Worm (Caenorhabditis elegans) whole organism, L4 larva: ENCODE measurements around the gene T28D6.3.

ENCODE experiments used
- D1046.2 ChIP-seq: fragments of 200-800 bp; sonication (Bioruptor generic); IDR thresholded peaks from 2 replicates; pipeline ENCODE4 v1.3.6; 2022; ENCODE audit warnings: missing genetic modification characterization, missing compliant biosample characterization
- R02D3.7 ChIP-seq: fragments of 150-350 bp; sonication (generic microtip); optimal IDR thresholded peaks from 3 replicates; lab custom pipeline; 2014; ENCODE audit warnings: missing biosample characterization, missing genetic modification characterization
- T26A8.4 ChIP-seq: fragments of 200-800 bp; sonication (Bioruptor generic); IDR thresholded peaks from 2 replicates; pipeline ENCODE4 v1.3.6; 2022; ENCODE audit warnings: missing genetic modification characterization, missing compliant biosample characterization
- ZK337.2 ChIP-seq: fragments of 200-800 bp; sonication (Bioruptor generic); IDR thresholded peaks from 2 replicates; pipeline ENCODE4 v1.3.6; 2022; ENCODE audit warnings: missing genetic modification reagents, missing genetic modification characterization, missing compliant biosample characterization
- aha-1 ChIP-seq: fragments of 150-350 bp; peaks from one replicate; lab custom pipeline; 2014; ENCODE audit warnings: missing biosample characterization, missing genetic modification characterization
- ama-1 ChIP-seq: fragments of 150-350 bp; optimal IDR thresholded peaks from 2 replicates; lab custom pipeline; 2014; ENCODE audit warnings: inconsistent platforms, mixed read lengths
- ceh-20 ChIP-seq: fragments of 200-800 bp; sonication (Bioruptor generic); IDR thresholded peaks from 2 replicates; pipeline ENCODE4 v1.3.6; 2022; ENCODE audit warnings: missing genetic modification reagents, missing genetic modification characterization, missing compliant biosample characterization
- ceh-32 ChIP-seq: sonication (generic microtip); optimal IDR thresholded peaks from 2 replicates; lab custom pipeline; 2016; ENCODE audit warnings: mild to moderate bottlenecking, missing genetic modification characterization, missing compliant biosample characterization; ENCODE audit not compliant: poor library complexity
- ces-1 ChIP-seq: fragments of 150-350 bp; sonication (generic microtip); optimal IDR thresholded peaks from 4 replicates; lab custom pipeline; 2014; ENCODE audit warnings: missing biosample characterization, missing genetic modification reagents, missing genetic modification characterization
- daf-19 ChIP-seq: fragments of 200-800 bp; sonication (Bioruptor generic); conservative IDR thresholded peaks from 2 replicates; pipeline ENCODE4 v1.3.6; 2022; ENCODE audit warnings: missing genetic modification characterization, missing compliant biosample characterization
- daf-8 ChIP-seq: fragments of 200-800 bp; sonication (Bioruptor generic); IDR thresholded peaks from 2 replicates; pipeline ENCODE4 v1.3.6; 2022; ENCODE audit warnings: missing genetic modification characterization, missing compliant biosample characterization
- duxl-1 ChIP-seq: sonication (generic microtip); optimal IDR thresholded peaks from 2 replicates; lab custom pipeline; 2016; ENCODE audit warnings: mild to moderate bottlenecking, missing genetic modification characterization, moderate library complexity, missing compliant biosample characterization; ENCODE audit not compliant: poor library complexity
- egl-43 ChIP-seq: fragments of 200-800 bp; sonication (Bioruptor generic); IDR thresholded peaks from 2 replicates; pipeline ENCODE4 v1.3.6; 2022; ENCODE audit warnings: missing genetic modification reagents, missing genetic modification characterization, missing compliant biosample characterization
- fkh-10 ChIP-seq: fragments of 150-350 bp; optimal IDR thresholded peaks from 2 replicates; lab custom pipeline; 2014; ENCODE audit warnings: missing biosample characterization, missing genetic modification reagents, missing genetic modification characterization
- hlh-11 ChIP-seq: fragments of 200-800 bp; sonication (Bioruptor generic); optimal IDR thresholded peaks from 2 replicates; lab custom pipeline; 2018; ENCODE audit warnings: mild to moderate bottlenecking, missing genetic modification characterization, missing compliant biosample characterization
- hlh-30 ChIP-seq: sonication (generic microtip); optimal IDR thresholded peaks from 2 replicates; lab custom pipeline; 2017; ENCODE audit warnings: antibody characterized with exemption, mild to moderate bottlenecking, missing genetic modification characterization, missing compliant biosample characterization; ENCODE audit not compliant: insufficient read depth
- hmg-1.1 ChIP-seq: fragments of 200-800 bp; sonication (Bioruptor generic); IDR thresholded peaks from 2 replicates; pipeline ENCODE4 v1.3.6; 2022; ENCODE audit warnings: missing genetic modification reagents, missing genetic modification characterization, missing compliant biosample characterization
- lim-7 ChIP-seq: fragments of 200-800 bp; sonication (Bioruptor generic); IDR thresholded peaks from 2 replicates; pipeline ENCODE4 v1.3.6; 2022; ENCODE audit warnings: missing genetic modification characterization, missing compliant biosample characterization
- lsy-2 ChIP-seq, 2 experiments: fragments of 150-350 bp in 1 of 2; sonication (generic microtip) in 1 of 2; optimal IDR thresholded peaks; 2 replicates each; lab custom pipeline; 2014 to 2017; ENCODE audit warnings: missing biosample characterization in 2 of 2, missing genetic modification characterization in 2 of 2
- mep-1 ChIP-seq: fragments of 150-350 bp; sonication (generic microtip); optimal IDR thresholded peaks from 3 replicates; lab custom pipeline; 2014; ENCODE audit warnings: missing biosample characterization, missing genetic modification characterization
- mes-2 ChIP-seq: sonication (generic microtip); optimal IDR thresholded peaks from 2 replicates; lab custom pipeline; 2016; ENCODE audit warnings: missing genotype, mild to moderate bottlenecking, missing genetic modification characterization, missing compliant biosample characterization; ENCODE audit not compliant: poor library complexity, severe bottlenecking
- mxl-3 ChIP-seq: fragments of 200-800 bp; sonication (Bioruptor generic); optimal IDR thresholded peaks from 2 replicates; lab custom pipeline; 2018; ENCODE audit warnings: mild to moderate bottlenecking, missing genetic modification characterization, missing compliant biosample characterization
- nhr-11 ChIP-seq: fragments of 150-350 bp; optimal IDR thresholded peaks from 2 replicates; lab custom pipeline; 2014; ENCODE audit warnings: missing biosample characterization, missing genetic modification characterization
- nhr-111 ChIP-seq: fragments of 200-800 bp; sonication (Bioruptor generic); optimal IDR thresholded peaks from 2 replicates; lab custom pipeline; 2018; ENCODE audit warnings: mild to moderate bottlenecking, missing genetic modification characterization, missing compliant biosample characterization
- nhr-28 ChIP-seq: fragments of 150-350 bp; optimal IDR thresholded peaks from 2 replicates; lab custom pipeline; 2014; ENCODE audit warnings: missing biosample characterization, missing genetic modification characterization
- nhr-41 ChIP-seq: fragments of 200-800 bp; sonication (Bioruptor generic); IDR thresholded peaks from 2 replicates; pipeline ENCODE4 v1.3.6; 2022; ENCODE audit warnings: missing genetic modification reagents, missing genetic modification characterization, missing compliant biosample characterization
- rbr-2 ChIP-seq: sonication (generic microtip); optimal IDR thresholded peaks from 2 replicates; lab custom pipeline; 2016; ENCODE audit warnings: missing genotype, missing genetic modification characterization, missing compliant biosample characterization
- set-16 ChIP-seq: fragments of 200-800 bp; sonication (Bioruptor generic); IDR thresholded peaks from 2 replicates; pipeline ENCODE4 v1.3.6; 2022; ENCODE audit warnings: missing genetic modification reagents, missing genetic modification characterization, missing compliant biosample characterization
- spr-3 ChIP-seq: fragments of 200-800 bp; sonication (Bioruptor generic); optimal IDR thresholded peaks from 2 replicates; lab custom pipeline; 2018; ENCODE audit warnings: mild to moderate bottlenecking, missing genetic modification characterization, missing compliant biosample characterization
- tra-1 ChIP-seq: fragments of 200-800 bp; sonication (Bioruptor generic); IDR thresholded peaks from 2 replicates; pipeline ENCODE4 v1.3.6; 2022; ENCODE audit warnings: missing genetic modification reagents, missing genetic modification characterization, missing compliant biosample characterization
- unc-62 ChIP-seq, 3 experiments: fragments of 150-350 bp in 1 of 3; sonication (generic microtip); optimal IDR thresholded peaks in 2 of 3; peaks in 1 of 3; 1 replicate in 1 of 3; 2 replicates in 2 of 3; lab custom pipeline; 2014 to 2017; ENCODE audit warnings: missing biosample characterization in 3 of 3, missing genetic modification characterization in 3 of 3, missing genetic modification reagents in 3 of 3, missing genotype in 1 of 3
- ztf-7 ChIP-seq: fragments of 150-350 bp; optimal IDR thresholded peaks from 2 replicates; lab custom pipeline; 2014; ENCODE audit warnings: missing biosample characterization, missing genetic modification characterization

T28D6.3 gene

ce11 chrIII:11380555-11380954 is 14.0 kb downstream of the T28D6.3 start:
- TF ChIP-seq ztf-7 = no peak
- peak; percentile 27 for TF ChIP-seq mes-2
- TF ChIP-seq nhr-111 (GFP tag; lab: Kevin White, UChicago) = no peak
- TF ChIP-seq ama-1 (lab: Kevin White, UChicago) = no peak
- TF ChIP-seq nhr-28 = peak; percentile 21
- peak; percentile 28 for TF ChIP-seq mep-1 (tag; lab: Kevin White, UChicago)
- no peak for TF ChIP-seq rbr-2 (tag; lab: Kevin White, UChicago)
- TF ChIP-seq hmg-1.1 (GFP tag; lab: Robert Waterston, UW) = 0 out of 2 replicates have a peak, but pooled peaks have one; percentile 8
- no peak for TF ChIP-seq R02D3.7 (tag; lab: Kevin White, UChicago)
- TF ChIP-seq lsy-2 (tag; optimal IDR thresholded peaks at IDR 0.05; lab: Kevin White, UChicago) = peak in 1 of 2 experiments; percentile 23
- no peak for TF ChIP-seq tra-1 (GFP tag; lab: Robert Waterston, UW)
- peak; percentile 88 for TF ChIP-seq mxl-3 (GFP tag; lab: Kevin White, UChicago)
- peak; percentile 31 for TF ChIP-seq fkh-10 (GFP tag; lab: Kevin White, UChicago)
- peak; percentile 58 for TF ChIP-seq hlh-11 (tag; lab: Kevin White, UChicago)
- no peak for TF ChIP-seq duxl-1
- peak; percentile 33 for TF ChIP-seq hlh-30 (tag; lab: Kevin White, UChicago)
- no peak for TF ChIP-seq nhr-11 (tag; lab: Kevin White, UChicago)
- TF ChIP-seq ceh-32 (tag; lab: Kevin White, UChicago) = no peak

DNA sequence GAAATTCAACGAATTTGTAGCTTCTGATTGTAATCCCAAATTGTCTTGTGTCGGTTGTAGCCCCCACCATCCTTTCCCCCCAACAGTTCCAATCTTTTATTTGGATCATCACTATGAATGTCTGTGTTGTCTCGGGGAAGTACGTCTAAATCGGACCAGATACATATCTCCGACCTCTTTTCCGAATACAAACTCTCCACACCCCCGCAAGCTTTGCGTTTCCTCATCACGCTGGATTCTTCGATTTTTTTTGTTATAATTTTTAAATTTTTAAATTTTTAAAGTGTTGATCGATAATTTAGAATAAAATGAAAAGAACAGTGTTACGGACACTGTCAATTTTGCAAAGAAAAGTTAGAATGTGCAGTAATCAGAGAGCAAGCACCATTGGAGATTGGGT is 15.4 kb downstream of the T28D6.3 start, which contains the start of gene subs-4:
subs-4 (plus strand) TSS at position 301 of the 400 bp plus-strand sequence.
- TF ChIP-seq daf-19 = no peak
- TF ChIP-seq unc-62 (GFP tag; optimal IDR thresholded peaks at IDR 0.05 in 1 of 2; lab: Kevin White, UChicago) = peak in 1 of 2 experiments; percentile 4
- TF ChIP-seq unc-62 (tag; optimal IDR thresholded peaks at IDR 0.05; lab: Kevin White, UChicago) = no peak

- 0 out of 2 replicates have a peak, but pooled peaks have one; percentile 3 for TF ChIP-seq ZK337.2
- TF ChIP-seq ceh-20 (GFP tag; lab: Robert Waterston, UW) = 0 out of 2 replicates have a peak, but pooled peaks have one; percentile 12
- TF ChIP-seq T26A8.4 (GFP tag; lab: Robert Waterston, UW) = no peak
- 0 out of 2 replicates have a peak, but pooled peaks have one; percentile 26 for TF ChIP-seq D1046.2 (GFP tag; lab: Robert Waterston, UW)
- 0 out of 2 replicates have a peak, but pooled peaks have one; percentile 10 for TF ChIP-seq hmg-1.1 (GFP tag; lab: Robert Waterston, UW)
- TF ChIP-seq set-16 (GFP tag; lab: Robert Waterston, UW) = peak; percentile 88
- TF ChIP-seq lim-7 = 0 out of 2 replicates have a peak, but pooled peaks have one; percentile 9
- TF ChIP-seq egl-43 (GFP tag; lab: Robert Waterston, UW) = 0 out of 2 replicates have a peak, but pooled peaks have one; percentile 27
- TF ChIP-seq ztf-7 = no peak
Measured at ce11 chrIII:11389384-11389783, 22.8 kb downstream of the T28D6.3 start.

ce11 chrIII:11390832-11391231 is 24.3 kb downstream of the T28D6.3 start:
- TF ChIP-seq daf-8 (no peak), ces-1 (GFP tag; lab: Kevin White, UChicago) (peak; percentile 53), set-16 (GFP tag; lab: Robert Waterston, UW) (no peak), spr-3 (no peak), nhr-41 (no peak), fkh-10 (GFP tag; lab: Kevin White, UChicago) (peak; percentile 60), aha-1 (tag; lab: Kevin White, UChicago) (peak; percentile 13)
